Fruit fly (Drosophila melanogaster) whole organism, embryonic: Measurements from ENCODE around the gene Pop4.

Experiments used
- B-H1 ChIP-seq: fragments of 200-800 bp; sonication (Bioruptor generic); IDR thresholded peaks from 3 replicates; pipeline ENCODE4 v1.3.6; 2022; ENCODE audit warnings: missing biosample characterization, missing genetic modification characterization
- CG11504 ChIP-seq: fragments of 200-800 bp; sonication (Bioruptor generic); optimal IDR thresholded peaks from 3 replicates; lab custom pipeline; 2019; ENCODE audit warnings: missing biosample characterization, mild to moderate bottlenecking, missing genetic modification characterization, moderate library complexity
- CG12071 ChIP-seq: fragments of 200-800 bp; sonication (Bioruptor generic); optimal IDR thresholded peaks from 3 replicates; lab custom pipeline; 2018; ENCODE audit warnings: missing biosample characterization, mild to moderate bottlenecking, missing genetic modification characterization
- CG12104 ChIP-seq: fragments of 200-800 bp; sonication (Bioruptor generic); optimal IDR thresholded peaks from 3 replicates; lab custom pipeline; 2016; ENCODE audit warnings: missing biosample characterization, missing genetic modification characterization
- CG12659 ChIP-seq: fragments of 200-800 bp; sonication (Bioruptor generic); optimal IDR thresholded peaks from 3 replicates; lab custom pipeline; 2017; ENCODE audit warnings: mild to moderate bottlenecking, missing biosample characterization, missing genetic modification reagents, missing genetic modification characterization
- CG12942 ChIP-seq: fragments of 200-800 bp; sonication (Bioruptor generic); optimal IDR thresholded peaks from 3 replicates; lab custom pipeline; 2016; ENCODE audit warnings: missing biosample characterization, missing genetic modification characterization
- CG13424 ChIP-seq: fragments of 200-800 bp; sonication (Bioruptor generic); optimal IDR thresholded peaks from 2 replicates; lab custom pipeline; 2019; ENCODE audit warnings: missing biosample characterization, mild to moderate bottlenecking, missing genetic modification characterization, moderate library complexity
- CG14667 ChIP-seq: fragments of 200-800 bp; sonication (Bioruptor generic); IDR thresholded peaks from 2 replicates; pipeline ENCODE4 v1.3.6; 2022; ENCODE audit warnings: missing biosample characterization, missing genetic modification characterization
- CG14710 ChIP-seq: fragments of 200-800 bp; sonication (Bioruptor generic); optimal IDR thresholded peaks from 3 replicates; lab custom pipeline; 2019; ENCODE audit warnings: missing biosample characterization, mild to moderate bottlenecking, missing genetic modification characterization, moderate library complexity
- CG15479 ChIP-seq: fragments of 200-800 bp; sonication (Bioruptor generic); optimal IDR thresholded peaks from 3 replicates; lab custom pipeline; 2019; ENCODE audit warnings: missing biosample characterization, mild to moderate bottlenecking, missing genetic modification characterization, moderate library complexity
- CG18011 ChIP-seq: fragments of 200-800 bp; sonication (Bioruptor generic); optimal IDR thresholded peaks from 2 replicates; lab custom pipeline; 2017; ENCODE audit warnings: missing biosample characterization, missing genetic modification characterization, mild to moderate bottlenecking, moderate library complexity, missing genotype
- CG30431 ChIP-seq: fragments of 200-800 bp; sonication (Bioruptor generic); optimal IDR thresholded peaks from 2 replicates; lab custom pipeline; 2017; ENCODE audit warnings: missing biosample characterization, missing genetic modification characterization
- CG31224 ChIP-seq: fragments of 200-800 bp; sonication (Bioruptor generic); IDR thresholded peaks from 2 replicates; pipeline ENCODE4 v1.3.6; 2022; ENCODE audit warnings: missing biosample characterization, missing genetic modification characterization
- CG31388 ChIP-seq: fragments of 200-800 bp; sonication (Bioruptor generic); optimal IDR thresholded peaks from 2 replicates; lab custom pipeline; 2016; ENCODE audit warnings: missing biosample characterization, missing genetic modification characterization
- CG3163 ChIP-seq: fragments of 200-800 bp; sonication (Bioruptor generic); optimal IDR thresholded peaks from 3 replicates; lab custom pipeline; 2016; ENCODE audit warnings: missing biosample characterization, missing genetic modification characterization
- CG32532 ChIP-seq: fragments of 200-800 bp; sonication (Bioruptor generic); IDR thresholded peaks from 2 replicates; pipeline ENCODE4 v1.3.6; 2022; ENCODE audit warnings: missing biosample characterization, missing genetic modification characterization
- CG34224 ChIP-seq: fragments of 200-800 bp; sonication (Bioruptor generic); IDR thresholded peaks from 3 replicates; pipeline ENCODE4 v1.3.6; 2022; ENCODE audit warnings: missing biosample characterization, missing genetic modification characterization; ENCODE audit not compliant: partially characterized antibody
- CG42726 ChIP-seq: fragments of 200-800 bp; sonication (Bioruptor generic); IDR thresholded peaks from 2 replicates; pipeline ENCODE4 v1.3.6; 2022; ENCODE audit warnings: missing biosample characterization, missing genetic modification characterization; ENCODE audit not compliant: partially characterized antibody
- CG4360 ChIP-seq: fragments of 200-800 bp; sonication (Bioruptor generic); IDR thresholded peaks from 2 replicates; pipeline ENCODE4 v1.3.6; 2022; ENCODE audit warnings: missing biosample characterization, missing genetic modification characterization
- CG4617 ChIP-seq: fragments of 200-800 bp; sonication (Bioruptor generic); optimal IDR thresholded peaks from 3 replicates; lab custom pipeline; 2016; ENCODE audit warnings: missing biosample characterization, missing genetic modification characterization, borderline replicate concordance
- CG5180 ChIP-seq: fragments of 200-800 bp; sonication (Bioruptor generic); optimal IDR thresholded peaks from 3 replicates; lab custom pipeline; 2017; ENCODE audit warnings: missing biosample characterization, missing genetic modification characterization, mild to moderate bottlenecking, moderate library complexity, missing genetic modification reagents
- CG7271 ChIP-seq: fragments of 200-800 bp; sonication (Bioruptor generic); optimal IDR thresholded peaks from 2 replicates; lab custom pipeline; 2018; ENCODE audit warnings: missing biosample characterization, mild to moderate bottlenecking, missing genetic modification characterization, moderate library complexity
- CG7556 ChIP-seq: fragments of 200-800 bp; sonication (Bioruptor generic); optimal IDR thresholded peaks from 2 replicates; lab custom pipeline; 2017; ENCODE audit warnings: missing biosample characterization, mild to moderate bottlenecking, missing genetic modification characterization
- CG7786 ChIP-seq: fragments of 200-800 bp; sonication (Bioruptor generic); optimal IDR thresholded peaks from 2 replicates; lab custom pipeline; 2016; ENCODE audit warnings: missing biosample characterization, missing genetic modification characterization
- CG7963 ChIP-seq: fragments of 200-800 bp; sonication (Bioruptor generic); IDR thresholded peaks from 3 replicates; pipeline ENCODE4 v1.3.6; 2022; ENCODE audit warnings: missing biosample characterization, missing genetic modification characterization; ENCODE audit not compliant: partially characterized antibody
- CG8359 ChIP-seq: fragments of 200-800 bp; sonication (Bioruptor generic); optimal IDR thresholded peaks from 2 replicates; lab custom pipeline; 2017; ENCODE audit warnings: missing biosample characterization, mild to moderate bottlenecking, missing genetic modification characterization, borderline replicate concordance
- CG8924 ChIP-seq: fragments of 200-800 bp; optimal IDR thresholded peaks from 3 replicates; lab custom pipeline; 2019; ENCODE audit warnings: missing biosample characterization, mild to moderate bottlenecking, missing genetic modification characterization, moderate library complexity
- CG9876 ChIP-seq: fragments of 200-800 bp; sonication (Bioruptor generic); optimal IDR thresholded peaks from 2 replicates; lab custom pipeline; 2016; ENCODE audit warnings: missing biosample characterization, missing genetic modification characterization
- CoRest ChIP-seq: fragments of 200-800 bp; sonication (Bioruptor generic); optimal IDR thresholded peaks from 3 replicates; lab custom pipeline; 2018; ENCODE audit warnings: missing biosample characterization, mild to moderate bottlenecking, missing genetic modification characterization, moderate library complexity
- Dll ChIP-seq: fragments of 200-800 bp; sonication (Bioruptor generic); IDR thresholded peaks from 4 replicates; pipeline ENCODE4 v1.3.6; 2022; ENCODE audit warnings: missing biosample characterization, missing genetic modification characterization; ENCODE audit not compliant: partially characterized antibody
- Hmr ChIP-seq: fragments of 200-800 bp; sonication (Bioruptor generic); optimal IDR thresholded peaks from 3 replicates; lab custom pipeline; 2017; ENCODE audit warnings: mild to moderate bottlenecking, missing biosample characterization, missing genetic modification reagents, missing genetic modification characterization
- Hr78 ChIP-seq, 2 experiments: fragments of 200-800 bp in 1 of 2; fragments of >200 bp in 1 of 2; sonication (Bioruptor generic) in 1 of 2; optimal IDR thresholded peaks; 2 replicates each; lab custom pipeline; 2017 to 2019; ENCODE audit warnings: missing biosample characterization in 2 of 2, missing genetic modification characterization in 2 of 2, mild to moderate bottlenecking in 1 of 2, moderate library complexity in 1 of 2
- Med ChIP-seq: fragments of 200-800 bp; sonication (Bioruptor generic); peaks from one replicate; lab custom pipeline; 2016; ENCODE audit warnings: missing biosample characterization, missing genetic modification characterization, mild to moderate bottlenecking, inconsistent platforms, moderate library complexity
- Pdp1 ChIP-seq, 2 experiments: fragments of 200-800 bp; sonication (Bioruptor generic); optimal IDR thresholded peaks; 3 replicates each; lab custom pipeline; 2016; ENCODE audit warnings: missing biosample characterization in 2 of 2, missing genetic modification characterization in 2 of 2, mild to moderate bottlenecking in 1 of 2, moderate library complexity in 1 of 2
- ab ChIP-seq: fragments of 200-800 bp; sonication (Bioruptor generic); optimal IDR thresholded peaks from 2 replicates; lab custom pipeline; 2016; ENCODE audit warnings: missing biosample characterization, missing genetic modification characterization
- ap ChIP-seq: fragments of 200-800 bp; sonication (Bioruptor generic); IDR thresholded peaks from 2 replicates; pipeline ENCODE4 v1.3.6; 2022; ENCODE audit warnings: missing biosample characterization, missing genetic modification characterization
- bowl ChIP-seq: fragments of 200-800 bp; sonication (Bioruptor generic); IDR thresholded peaks from 2 replicates; pipeline ENCODE4 v1.3.6; 2022; ENCODE audit warnings: missing biosample characterization, missing genetic modification characterization
- cg ChIP-seq: fragments of 200-800 bp; sonication (Bioruptor generic); optimal IDR thresholded peaks from 3 replicates; lab custom pipeline; 2019; ENCODE audit warnings: missing biosample characterization, mild to moderate bottlenecking, missing genetic modification characterization, moderate library complexity
- grau ChIP-seq: fragments of 200-800 bp; optimal IDR thresholded peaks from 3 replicates; lab custom pipeline; 2019; ENCODE audit warnings: missing biosample characterization, mild to moderate bottlenecking, missing genetic modification characterization, moderate library complexity
- kni ChIP-seq: fragments of 200-800 bp; sonication (Bioruptor generic); optimal IDR thresholded peaks from 3 replicates; lab custom pipeline; 2017; ENCODE audit warnings: mild to moderate bottlenecking, missing biosample characterization, missing genetic modification reagents, missing genetic modification characterization
- lov ChIP-seq, 2 experiments: fragments of 200-800 bp in 1 of 2; fragments of >200 bp in 1 of 2; sonication (Bioruptor generic) in 1 of 2; IDR thresholded peaks in 1 of 2; optimal IDR thresholded peaks in 1 of 2; 2 replicates in 1 of 2; 3 replicates in 1 of 2; pipeline versions ENCODE4 v1.3.6 to Lab custom; 2017 to 2022; ENCODE audit warnings: missing biosample characterization in 1 of 2, missing genetic modification characterization in 1 of 2
- mirr ChIP-seq: fragments of 200-800 bp; sonication (Bioruptor generic); optimal IDR thresholded peaks from 3 replicates; lab custom pipeline; 2018; ENCODE audit warnings: missing biosample characterization, mild to moderate bottlenecking, missing genetic modification characterization
- mld ChIP-seq: fragments of 200-800 bp; sonication (Bioruptor generic); IDR thresholded peaks from 3 replicates; pipeline ENCODE4 v1.3.6; 2022; ENCODE audit warnings: missing biosample characterization, missing genetic modification characterization; ENCODE audit not compliant: partially characterized antibody
- psq ChIP-seq: fragments of 200-800 bp; sonication (Bioruptor generic); optimal IDR thresholded peaks from 2 replicates; lab custom pipeline; 2017; ENCODE audit warnings: missing biosample characterization, missing genetic modification characterization
- sisA ChIP-seq: fragments of 200-800 bp; sonication (Bioruptor generic); IDR thresholded peaks from 2 replicates; pipeline ENCODE4 v1.3.6; 2022; ENCODE audit warnings: missing biosample characterization, missing genetic modification characterization
- sna ChIP-seq: fragments of 200-800 bp; sonication (Bioruptor generic); IDR thresholded peaks from 2 replicates; pipeline ENCODE4 v1.3.6; 2022; ENCODE audit warnings: missing biosample characterization, missing genetic modification characterization; ENCODE audit not compliant: partially characterized antibody
- sug ChIP-seq: fragments of 200-800 bp; optimal IDR thresholded peaks from 2 replicates; lab custom pipeline; 2019; ENCODE audit warnings: missing biosample characterization, mild to moderate bottlenecking, missing genetic modification characterization, moderate library complexity
- yki ChIP-seq: fragments of >200 bp; optimal IDR thresholded peaks from 3 replicates; lab custom pipeline; 2018
- zen2 ChIP-seq: fragments of 200-800 bp; sonication (Bioruptor generic); IDR thresholded peaks from 3 replicates; pipeline ENCODE4 v1.3.6; 2022; ENCODE audit warnings: missing biosample characterization, missing genetic modification characterization; ENCODE audit not compliant: partially characterized antibody

Pop4 gene

DNA sequence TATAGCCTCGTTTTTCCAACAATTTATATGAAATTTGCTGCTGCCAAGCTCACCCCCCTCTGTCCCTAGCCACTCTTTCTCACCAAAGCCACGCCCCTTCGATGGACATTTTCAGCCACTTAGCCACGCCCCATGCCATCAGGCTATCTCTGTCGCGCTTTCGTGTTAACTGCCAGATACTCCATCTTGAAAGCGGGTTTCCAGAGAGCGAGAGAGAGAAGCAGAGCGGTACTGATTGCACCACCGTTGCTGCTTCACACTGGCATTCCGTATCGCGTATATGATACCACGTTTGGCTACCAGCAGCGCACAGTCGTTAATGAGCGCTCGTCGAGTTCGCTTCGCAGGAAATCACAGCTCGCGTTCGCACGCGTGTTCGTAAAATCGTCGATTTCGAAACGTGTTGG is 30.6 kb downstream of the Pop4 start, which contains the start of gene exex (continued):
- TF ChIP-seq CG7963 (no peak), CG12071 (peak; percentile 10), yki (lab: Kevin White, UChicago) (peak; percentile 48), CG8924 (tag; lab: Kevin White, UChicago) (peak; percentile 4), CG18011 (GFP tag; lab: Kevin White, UChicago) (no peak), CG7556 (GFP tag; lab: Kevin White, UChicago) (no peak), CG13424 (no peak), lov (optimal IDR thresholded peaks at IDR 0.05; lab: Kevin White, UChicago) (no peak), lov (GFP tag; IDR thresholded peaks at IDR 0.05; lab: Robert Waterston, UW) (no peak), CG30431 (GFP tag; lab: Kevin White, UChicago) (no peak), CG14667 (no peak), grau (tag; lab: Kevin White, UChicago) (no peak), CG32532 (no peak), ab (GFP tag; lab: Kevin White, UChicago) (no peak), bowl (GFP tag; lab: Robert Waterston, UW) (no peak), mirr (peak; percentile 74), kni (peak; percentile 58), B-H1 (GFP tag; lab: Robert Waterston, UW) (no peak), sug (tag; lab: Kevin White, UChicago) (peak; percentile 56), Hr78 (GFP tag; optimal IDR thresholded peaks at IDR 0.05; lab: Kevin White, UChicago) (no peak), CG34224 (GFP tag; lab: Robert Waterston, UW) (peak; percentile 20; the same call in 1 of the 3 replicates), CG42726 (GFP tag; lab: Robert Waterston, UW) (peak; percentile 21; the same call in 1 of the 2 replicates), CG11504 (tag; lab: Kevin White, UChicago) (no peak), Hmr (no peak), mld (GFP tag; lab: Robert Waterston, UW) (no peak), CG5180 (GFP tag; lab: Kevin White, UChicago) (no peak), zen2 (no peak), CG9876 (no peak), CG31224 (GFP tag; lab: Robert Waterston, UW) (no peak), CG3163 (GFP tag; lab: Kevin White, UChicago) (no peak), Med (peak; percentile 73), CG15479 (peak; percentile 15), Dll (GFP tag; lab: Robert Waterston, UW) (no peak), CG12104 (no peak), CG14710 (tag; lab: Kevin White, UChicago) (no peak), sisA (GFP tag; lab: Robert Waterston, UW) (no peak), sna (GFP tag; lab: Robert Waterston, UW) (peak; percentile 44; the same call in 1 of the 2 replicates), CG7271 (tag; lab: Kevin White, UChicago) (no peak), CG4617 (GFP tag; lab: Kevin White, UChicago) (no peak), CG12659 (no peak), CG7786 (GFP tag; lab: Kevin White, UChicago) (no peak), ap (GFP tag; lab: Robert Waterston, UW) (no peak), CG8359 (no peak), psq (no peak), CoRest (tag; lab: Kevin White, UChicago) (peak; percentile 25), cg (GFP tag; lab: Kevin White, UChicago) (peak; percentile 27), CG31388 (GFP tag; lab: Kevin White, UChicago) (no peak), CG4360 (no peak), Pdp1 (GFP tag; optimal IDR thresholded peaks at IDR 0.05; lab: Kevin White, UChicago) (peak in 1 of 2 experiments; percentile 68), CG12942 (no peak)
